Worm (Caenorhabditis elegans) whole organism, mixed stage, embryonic: ENCODE measurements around the gene C25G4.2.

ENCODE experiments used
- M03D4.4 ChIP-seq: sonication (generic microtip); optimal IDR thresholded peaks from 2 replicates; lab custom pipeline; 2017; ENCODE audit warnings: mild to moderate bottlenecking, missing genetic modification characterization, missing compliant biosample characterization
- bed-3 ChIP-seq: fragments of 200-800 bp; sonication (Bioruptor generic); optimal IDR thresholded peaks from 3 replicates; lab custom pipeline; 2018; ENCODE audit warnings: mild to moderate bottlenecking, missing genetic modification characterization, moderate library complexity, missing compliant biosample characterization
- blmp-1 ChIP-seq: fragments of 150-350 bp; optimal IDR thresholded peaks from 2 replicates; lab custom pipeline; 2014; ENCODE audit warnings: missing biosample characterization, missing genetic modification characterization
- ceh-39 ChIP-seq: fragments of 150-350 bp; optimal IDR thresholded peaks from 2 replicates; lab custom pipeline; 2014; ENCODE audit warnings: missing biosample characterization, missing genetic modification characterization
- ceh-43 ChIP-seq: fragments of 200-800 bp; sonication (Bioruptor generic); optimal IDR thresholded peaks from 2 replicates; lab custom pipeline; 2018; ENCODE audit warnings: mild to moderate bottlenecking, missing genetic modification characterization, moderate library complexity, missing compliant biosample characterization
- ceh-83 ChIP-seq: fragments of 200-800 bp; sonication (Bioruptor generic); optimal IDR thresholded peaks from 2 replicates; lab custom pipeline; 2018; ENCODE audit warnings: mild to moderate bottlenecking, missing genetic modification characterization, missing compliant biosample characterization
- ces-1 ChIP-seq: fragments of 150-350 bp; optimal IDR thresholded peaks from 2 replicates; lab custom pipeline; 2014; ENCODE audit warnings: missing biosample characterization, missing genetic modification reagents, missing genetic modification characterization
- cnd-1 ChIP-seq: fragments of 200-800 bp; sonication (Bioruptor generic); optimal IDR thresholded peaks from 2 replicates; lab custom pipeline; 2018; ENCODE audit warnings: mild to moderate bottlenecking, missing genetic modification characterization, missing compliant biosample characterization
- drap-1 ChIP-seq: fragments of 200-800 bp; sonication (Bioruptor generic); optimal IDR thresholded peaks from 3 replicates; lab custom pipeline; 2018; ENCODE audit warnings: mild to moderate bottlenecking, missing genetic modification characterization, missing compliant biosample characterization
- elt-1 ChIP-seq: sonication (generic microtip); optimal IDR thresholded peaks from 2 replicates; lab custom pipeline; 2017; ENCODE audit warnings: missing genetic modification characterization, mild to moderate bottlenecking, missing compliant biosample characterization, antibody characterized with exemption, moderate library complexity, borderline replicate concordance; ENCODE audit not compliant: insufficient read depth
- elt-3 ChIP-seq: fragments of 150-350 bp; optimal IDR thresholded peaks from 2 replicates; lab custom pipeline; 2014; ENCODE audit warnings: missing biosample characterization, missing genetic modification characterization
- flh-1 ChIP-seq: fragments of 200-800 bp; sonication (Bioruptor generic); optimal IDR thresholded peaks from 2 replicates; lab custom pipeline; 2018; ENCODE audit warnings: mild to moderate bottlenecking, missing genetic modification characterization, moderate library complexity, missing compliant biosample characterization
- ham-2 ChIP-seq: fragments of 200-800 bp; sonication (Bioruptor generic); optimal IDR thresholded peaks from 2 replicates; lab custom pipeline; 2018; ENCODE audit warnings: mild to moderate bottlenecking, missing genetic modification characterization, missing compliant biosample characterization
- hlh-1 ChIP-seq: fragments of 150-350 bp; optimal IDR thresholded peaks from 2 replicates; lab custom pipeline; 2014; ENCODE audit warnings: missing biosample characterization, missing genetic modification reagents, missing genetic modification characterization
- lin-13 ChIP-seq: fragments of 150-350 bp; optimal IDR thresholded peaks from 2 replicates; lab custom pipeline; 2014; ENCODE audit warnings: missing biosample characterization, missing genetic modification characterization
- lin-32 ChIP-seq: fragments of 200-800 bp; sonication (Bioruptor generic); optimal IDR thresholded peaks from 2 replicates; lab custom pipeline; 2018; ENCODE audit warnings: mild to moderate bottlenecking, missing genetic modification characterization, missing compliant biosample characterization
- lsy-2 ChIP-seq: fragments of 150-350 bp; optimal IDR thresholded peaks from 2 replicates; lab custom pipeline; 2014; ENCODE audit warnings: missing biosample characterization, missing genetic modification characterization
- mab-5 ChIP-seq: fragments of 150-350 bp; optimal IDR thresholded peaks from 2 replicates; lab custom pipeline; 2014; ENCODE audit warnings: missing biosample characterization, missing genetic modification characterization
- mep-1 ChIP-seq: fragments of 150-350 bp; optimal IDR thresholded peaks from 2 replicates; lab custom pipeline; 2017; ENCODE audit warnings: missing biosample characterization, missing genetic modification reagents, missing genetic modification characterization, inconsistent platforms
- mls-2 ChIP-seq: sonication (generic microtip); optimal IDR thresholded peaks from 2 replicates; lab custom pipeline; 2016; ENCODE audit warnings: mild to moderate bottlenecking, missing genetic modification characterization, moderate library complexity, missing compliant biosample characterization
- nhr-12 ChIP-seq: fragments of 150-350 bp; optimal IDR thresholded peaks from 2 replicates; lab custom pipeline; 2014; ENCODE audit warnings: missing biosample characterization, missing genetic modification characterization
- nhr-2 ChIP-seq: fragments of 150-350 bp; optimal IDR thresholded peaks from 2 replicates; lab custom pipeline; 2014; ENCODE audit warnings: missing biosample characterization, missing genetic modification characterization
- nhr-237 ChIP-seq: fragments of 150-350 bp; optimal IDR thresholded peaks from 2 replicates; lab custom pipeline; 2014; ENCODE audit warnings: missing biosample characterization, missing genetic modification characterization
- nhr-28 ChIP-seq: fragments of 150-350 bp; optimal IDR thresholded peaks from 2 replicates; lab custom pipeline; 2014; ENCODE audit warnings: missing biosample characterization, missing genetic modification characterization
- nhr-76 ChIP-seq: sonication (generic microtip); optimal IDR thresholded peaks from 2 replicates; lab custom pipeline; 2017; ENCODE audit warnings: missing biosample characterization, missing genetic modification characterization
- pha-4 ChIP-seq: fragments of 150-350 bp; optimal IDR thresholded peaks from 2 replicates; lab custom pipeline; 2018; ENCODE audit warnings: missing biosample characterization, missing genetic modification reagents, missing genetic modification characterization
- sem-2 ChIP-seq: fragments of 200-800 bp; sonication (Bioruptor generic); optimal IDR thresholded peaks from 2 replicates; lab custom pipeline; 2018; ENCODE audit warnings: mild to moderate bottlenecking, missing genetic modification characterization, missing compliant biosample characterization
- snpc-4 ChIP-seq: fragments of 150-350 bp; optimal IDR thresholded peaks from 2 replicates; lab custom pipeline; 2014; ENCODE audit warnings: missing biosample characterization, missing genetic modification characterization
- sptf-1 ChIP-seq: sonication (generic microtip); optimal IDR thresholded peaks from 2 replicates; lab custom pipeline; 2017; ENCODE audit warnings: mild to moderate bottlenecking, missing genetic modification characterization, moderate library complexity, missing compliant biosample characterization
- tbx-8 ChIP-seq: fragments of 200-800 bp; sonication (Bioruptor generic); optimal IDR thresholded peaks from 2 replicates; lab custom pipeline; 2018; ENCODE audit warnings: mild to moderate bottlenecking, missing genetic modification characterization, moderate library complexity, missing compliant biosample characterization
- unc-120 ChIP-seq: sonication (generic microtip); optimal IDR thresholded peaks from 2 replicates; lab custom pipeline; 2017; ENCODE audit warnings: missing genetic modification characterization, missing compliant biosample characterization; ENCODE audit not compliant: poor library complexity, severe bottlenecking
- unc-39 ChIP-seq: fragments of 150-350 bp; optimal IDR thresholded peaks from 2 replicates; lab custom pipeline; 2014; ENCODE audit warnings: missing biosample characterization, missing genetic modification characterization
- unc-62 ChIP-seq: fragments of 150-350 bp; optimal IDR thresholded peaks from 2 replicates; lab custom pipeline; 2014; ENCODE audit warnings: missing biosample characterization, missing genetic modification reagents, missing genetic modification characterization
- zip-8 ChIP-seq: fragments of 150-350 bp; optimal IDR thresholded peaks from 2 replicates; lab custom pipeline; 2014; ENCODE audit warnings: missing biosample characterization, missing genetic modification characterization
- ztf-11 ChIP-seq: fragments of 150-350 bp; optimal IDR thresholded peaks from 2 replicates; lab custom pipeline; 2014; ENCODE audit warnings: missing biosample characterization, missing genetic modification characterization

C25G4.2 gene

DNA sequence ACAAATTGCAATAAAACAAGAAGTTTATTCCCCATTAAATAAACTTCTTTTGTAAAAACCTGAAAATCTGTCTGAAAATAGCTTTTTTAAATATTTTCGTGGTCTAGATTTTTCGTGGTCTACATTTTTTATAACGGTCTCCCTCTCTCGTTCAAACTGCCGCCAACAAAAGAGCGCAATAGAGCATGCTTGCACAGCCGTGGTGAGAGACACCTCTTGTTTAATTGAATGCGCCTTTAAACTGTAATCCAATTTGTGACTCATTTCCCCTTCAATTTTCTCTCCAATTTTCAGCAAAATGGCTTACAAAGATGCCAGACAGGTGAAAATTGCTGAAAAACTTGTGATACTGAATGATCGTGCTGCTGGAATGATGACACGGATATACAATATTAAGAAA is 39.7 kb downstream of the C25G4.2 start, which contains the start of gene gex-3:
Gene gex-3, plus strand, starts transcription at position 295 of the 400 bp plus-strand sequence.
- TF ChIP-seq snpc-4 (no peak), lin-13 (peak; percentile 77), lin-32 (no peak), nhr-76 (tag; lab: Kevin White, UChicago) (no peak), M03D4.4 (tag; lab: Kevin White, UChicago) (no peak), zip-8 (tag; lab: Kevin White, UChicago) (no peak), lsy-2 (peak; percentile 84), unc-120 (tag; lab: Kevin White, UChicago) (no peak), elt-1 (tag; lab: Kevin White, UChicago) (no peak), nhr-2 (no peak), nhr-28 (tag; lab: Kevin White, UChicago) (no peak), mls-2 (tag; lab: Kevin White, UChicago) (peak; percentile 0), ces-1 (GFP tag; lab: Kevin White, UChicago) (peak; percentile 99), hlh-1 (tag; lab: Kevin White, UChicago) (peak; percentile 48), unc-39 (tag; lab: Kevin White, UChicago) (no peak), drap-1 (GFP tag; lab: Kevin White, UChicago) (peak; percentile 49), mab-5 (tag; lab: Kevin White, UChicago) (no peak), ceh-39 (tag; lab: Kevin White, UChicago) (peak; percentile 54), nhr-12 (no peak), ztf-11 (tag; lab: Kevin White, UChicago) (no peak), sptf-1 (tag; lab: Kevin White, UChicago) (peak; percentile 33), mep-1 (tag; lab: Kevin White, UChicago) (peak; percentile 97), sem-2 (no peak), ceh-43 (peak; percentile 11), pha-4 (tag; lab: Kevin White, UChicago) (peak; percentile 84), nhr-237 (tag; lab: Kevin White, UChicago) (peak; percentile 91)

DNA sequence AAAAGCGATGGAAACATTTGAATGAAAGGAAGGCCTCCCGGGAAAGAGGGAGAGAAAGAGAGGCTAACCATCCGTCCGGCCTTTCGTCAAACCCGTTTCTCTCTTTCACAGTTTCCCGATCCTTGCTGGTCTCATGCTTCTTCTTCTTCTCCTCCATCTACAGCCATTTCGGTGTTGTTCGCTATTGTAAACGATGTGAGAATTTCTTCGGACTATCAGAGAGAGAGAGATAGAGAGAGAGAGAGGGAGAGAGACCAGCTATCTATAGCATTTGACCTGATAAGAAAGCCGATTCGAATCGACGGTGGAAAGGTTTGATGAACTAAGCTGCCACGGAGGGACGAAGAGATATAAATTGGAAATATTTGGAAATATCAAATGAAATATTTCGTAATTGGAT is 40.4 kb downstream of the C25G4.2 start:
- TF ChIP-seq nhr-12 (no peak), lsy-2 (no peak), blmp-1 (tag; lab: Kevin White, UChicago) (no peak), ham-2 (GFP tag; lab: Kevin White, UChicago) (peak; percentile 82), mls-2 (tag; lab: Kevin White, UChicago) (no peak), ceh-83 (GFP tag; lab: Kevin White, UChicago) (no peak), elt-3 (tag; lab: Kevin White, UChicago) (peak; percentile 45)

DNA sequence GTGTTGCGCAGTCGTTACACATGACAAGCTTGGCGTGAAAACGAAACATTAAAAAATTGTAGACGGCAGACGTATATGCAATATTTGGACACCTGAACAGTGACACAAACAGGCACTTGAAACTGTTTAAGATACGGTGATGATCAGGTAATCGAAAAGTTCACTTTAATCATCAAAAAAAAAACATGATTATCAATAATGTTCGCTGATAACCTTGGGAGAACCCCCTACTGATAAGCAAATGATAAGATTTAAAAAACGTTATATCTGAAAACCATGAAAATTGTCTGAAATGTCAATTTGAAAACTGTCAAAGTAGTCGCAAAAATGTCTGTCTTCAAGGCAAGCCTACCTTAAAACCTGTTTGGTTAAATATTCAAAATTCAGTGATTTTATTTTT is 43.9 kb downstream of the C25G4.2 start:
- TF ChIP-seq ceh-83 (GFP tag; lab: Kevin White, UChicago) (no peak), unc-62 (GFP tag; lab: Kevin White, UChicago) (no peak), ham-2 (GFP tag; lab: Kevin White, UChicago) (no peak), lin-13 (no peak), mep-1 (tag; lab: Kevin White, UChicago) (no peak), flh-1 (GFP tag; lab: Kevin White, UChicago) (no peak), cnd-1 (tag; lab: Kevin White, UChicago) (no peak), ceh-43 (no peak), ztf-11 (tag; lab: Kevin White, UChicago) (no peak), elt-1 (tag; lab: Kevin White, UChicago) (no peak), tbx-8 (GFP tag; lab: Kevin White, UChicago) (no peak), sem-2 (no peak)

DNA sequence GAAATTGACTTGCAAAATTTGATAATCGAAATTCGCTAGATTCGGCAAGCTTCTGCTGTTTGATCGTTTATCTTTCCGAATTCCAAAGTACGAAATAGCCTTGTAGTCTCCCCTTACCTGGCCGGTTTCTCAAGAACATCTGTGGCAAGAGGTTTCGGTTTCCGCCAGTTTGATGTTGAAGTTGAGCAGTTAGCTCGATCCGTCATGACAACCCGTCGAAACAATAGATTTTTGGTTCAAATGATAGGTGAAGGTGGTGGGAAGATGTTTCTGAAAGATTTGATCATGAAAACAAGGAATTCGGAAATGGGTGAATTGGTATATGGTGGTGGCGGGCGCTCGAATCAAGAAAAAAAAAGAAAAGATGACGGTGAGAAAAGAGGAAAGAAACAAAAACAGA is 45.4 kb downstream of the C25G4.2 start, which contains the start of gene acs-20:
Gene acs-20, minus strand, starts transcription at position 270 of the 400 bp plus-strand sequence.
- no peak for TF ChIP-seq tbx-8 (GFP tag; lab: Kevin White, UChicago)
- no peak for TF ChIP-seq hlh-1 (tag; lab: Kevin White, UChicago)
- TF ChIP-seq unc-62 (GFP tag; lab: Kevin White, UChicago), result no peak
- TF ChIP-seq ceh-43, result no peak
- no peak for TF ChIP-seq nhr-28 (tag; lab: Kevin White, UChicago)
- no peak for TF ChIP-seq lin-13
- no peak for TF ChIP-seq flh-1 (GFP tag; lab: Kevin White, UChicago)
- no peak for TF ChIP-seq unc-39 (tag; lab: Kevin White, UChicago)
- no peak for TF ChIP-seq drap-1 (GFP tag; lab: Kevin White, UChicago)
- TF ChIP-seq M03D4.4 (tag; lab: Kevin White, UChicago), result no peak
- no peak for TF ChIP-seq nhr-76 (tag; lab: Kevin White, UChicago)
- no peak for TF ChIP-seq cnd-1 (tag; lab: Kevin White, UChicago)
- TF ChIP-seq ceh-83 (GFP tag; lab: Kevin White, UChicago), result no peak
- TF ChIP-seq lsy-2, result no peak
- TF ChIP-seq ham-2 (GFP tag; lab: Kevin White, UChicago), result no peak
- no peak for TF ChIP-seq mls-2 (tag; lab: Kevin White, UChicago)
- no peak for TF ChIP-seq bed-3 (GFP tag; lab: Kevin White, UChicago)
